Fruit fly (Drosophila melanogaster) whole organism, embryonic: ENCODE measurements around the gene CG3434.
A peak's percentile ranks its signal among the peaks of the same experiment; 100 is the strongest.

Source experiments
- Atf-2 ChIP-seq: fragments of 200-800 bp; sonication (Bioruptor generic); optimal IDR thresholded peaks from 2 replicates; lab custom pipeline; 2016; ENCODE audit warnings: missing biosample characterization, missing genetic modification characterization
- CG10959 ChIP-seq: fragments of 200-800 bp; sonication (Bioruptor generic); IDR thresholded peaks from 2 replicates; pipeline ENCODE4 v1.3.6; 2022; ENCODE audit warnings: missing biosample characterization, missing genetic modification characterization
- CG10979 ChIP-seq: fragments of 200-800 bp; sonication (Bioruptor generic); optimal IDR thresholded peaks from 2 replicates; lab custom pipeline; 2018; ENCODE audit warnings: missing biosample characterization, mild to moderate bottlenecking, missing genetic modification characterization, moderate library complexity
- CG14050 ChIP-seq: fragments of 200-800 bp; sonication (Bioruptor generic); IDR thresholded peaks from 3 replicates; pipeline ENCODE4 v1.3.6; 2022; ENCODE audit warnings: missing biosample characterization, missing genetic modification characterization
- CG14860 ChIP-seq: fragments of 200-800 bp; sonication (Bioruptor generic); IDR thresholded peaks from 3 replicates; pipeline ENCODE4 v1.3.6; 2022; ENCODE audit warnings: missing biosample characterization, missing genetic modification characterization; ENCODE audit not compliant: partially characterized antibody
- CG14965 ChIP-seq: fragments of 200-800 bp; sonication (Bioruptor generic); optimal IDR thresholded peaks from 2 replicates; lab custom pipeline; 2016; ENCODE audit warnings: missing biosample characterization, missing genetic modification characterization, borderline replicate concordance
- CG1602 ChIP-seq: fragments of 200-800 bp; sonication (Bioruptor generic); optimal IDR thresholded peaks from 3 replicates; lab custom pipeline; 2016; ENCODE audit warnings: missing biosample characterization, missing genetic modification characterization
- CG17568 ChIP-seq: fragments of 200-800 bp; sonication (Bioruptor generic); optimal IDR thresholded peaks from 2 replicates; lab custom pipeline; 2018; ENCODE audit warnings: missing biosample characterization, mild to moderate bottlenecking, missing genetic modification characterization, moderate library complexity
- CG1792 ChIP-seq: fragments of 200-800 bp; sonication (Bioruptor generic); optimal IDR thresholded peaks from 2 replicates; lab custom pipeline; 2016; ENCODE audit warnings: missing biosample characterization, missing genetic modification characterization
- CG18599 ChIP-seq: fragments of 200-800 bp; sonication (Bioruptor generic); optimal IDR thresholded peaks from 3 replicates; lab custom pipeline; 2017; ENCODE audit warnings: missing biosample characterization, missing genetic modification characterization, mild to moderate bottlenecking, moderate library complexity, missing genetic modification reagents
- CG34224 ChIP-seq: fragments of 200-800 bp; sonication (Bioruptor generic); IDR thresholded peaks from 3 replicates; pipeline ENCODE4 v1.3.6; 2022; ENCODE audit warnings: missing biosample characterization, missing genetic modification characterization; ENCODE audit not compliant: partially characterized antibody
- CG4854 ChIP-seq: fragments of 200-800 bp; sonication (Bioruptor generic); optimal IDR thresholded peaks from 2 replicates; lab custom pipeline; 2016; ENCODE audit warnings: missing biosample characterization, missing genetic modification characterization, inconsistent platforms
- CG5245 ChIP-seq: fragments of 200-800 bp; sonication (Bioruptor generic); optimal IDR thresholded peaks from 3 replicates; lab custom pipeline; 2016; ENCODE audit warnings: missing biosample characterization, missing genetic modification characterization
- CG5953 ChIP-seq: fragments of 200-800 bp; sonication (Bioruptor generic); IDR thresholded peaks from 2 replicates; pipeline ENCODE4 v1.3.6; 2022; ENCODE audit warnings: missing biosample characterization, missing genetic modification characterization
- CG7357 ChIP-seq: fragments of 200-800 bp; sonication (Bioruptor generic); IDR thresholded peaks from 3 replicates; pipeline ENCODE4 v1.3.6; 2022; ENCODE audit warnings: missing biosample characterization, missing genetic modification characterization
- CG9876 ChIP-seq: fragments of 200-800 bp; sonication (Bioruptor generic); optimal IDR thresholded peaks from 2 replicates; lab custom pipeline; 2016; ENCODE audit warnings: missing biosample characterization, missing genetic modification characterization
- CoRest ChIP-seq: fragments of 200-800 bp; sonication (Bioruptor generic); optimal IDR thresholded peaks from 3 replicates; lab custom pipeline; 2018; ENCODE audit warnings: missing biosample characterization, mild to moderate bottlenecking, missing genetic modification characterization, moderate library complexity
- Deaf1 ChIP-seq: fragments of 200-800 bp; optimal IDR thresholded peaks from 3 replicates; lab custom pipeline; 2019; ENCODE audit warnings: missing biosample characterization, mild to moderate bottlenecking, missing genetic modification characterization, moderate library complexity
- Drgx ChIP-seq: fragments of 200-800 bp; sonication (Bioruptor generic); IDR thresholded peaks from 2 replicates; pipeline ENCODE4 v1.3.6; 2022; ENCODE audit warnings: missing biosample characterization, missing genetic modification characterization
- Elba2 ChIP-seq: fragments of 200-800 bp; sonication (Bioruptor generic); optimal IDR thresholded peaks from 3 replicates; lab custom pipeline; 2016; ENCODE audit warnings: missing biosample characterization, missing genetic modification characterization
- H15 ChIP-seq: fragments of 200-800 bp; sonication (Bioruptor generic); IDR thresholded peaks from 3 replicates; pipeline ENCODE4 v1.3.6; 2022; ENCODE audit warnings: missing biosample characterization, missing genetic modification characterization
- HHEX ChIP-seq: fragments of 200-800 bp; sonication (Bioruptor generic); optimal IDR thresholded peaks from 3 replicates; lab custom pipeline; 2017; ENCODE audit warnings: missing biosample characterization, mild to moderate bottlenecking, missing genetic modification characterization, missing genetic modification reagents
- Lhr ChIP-seq: fragments of 200-800 bp; sonication (Bioruptor generic); optimal IDR thresholded peaks from 3 replicates; lab custom pipeline; 2017; ENCODE audit warnings: mild to moderate bottlenecking, missing biosample characterization, missing genetic modification reagents, missing genetic modification characterization
- MBD-R2 ChIP-seq: fragments of 200-800 bp; sonication (Bioruptor generic); IDR thresholded peaks from 2 replicates; pipeline ENCODE4 v1.3.6; 2022; ENCODE audit warnings: missing biosample characterization, missing genetic modification characterization
- NC2α ChIP-seq: fragments of 200-800 bp; sonication (Bioruptor generic); optimal IDR thresholded peaks from 2 replicates; lab custom pipeline; 2016; ENCODE audit warnings: missing biosample characterization, missing genetic modification characterization
- Poxn ChIP-seq: fragments of 200-800 bp; sonication (Bioruptor generic); IDR thresholded peaks from 2 replicates; pipeline ENCODE4 v1.3.6; 2022; ENCODE audit warnings: missing biosample characterization, missing genetic modification characterization
- Ssrp ChIP-seq: fragments of 200-800 bp; sonication (Bioruptor generic); optimal IDR thresholded peaks from 2 replicates; lab custom pipeline; 2018; ENCODE audit warnings: missing biosample characterization, mild to moderate bottlenecking, missing genetic modification characterization, moderate library complexity
- bbx ChIP-seq: fragments of 200-800 bp; sonication (Bioruptor generic); IDR thresholded peaks from 2 replicates; pipeline ENCODE4 v1.3.6; 2022; ENCODE audit warnings: missing biosample characterization, missing genetic modification characterization; ENCODE audit not compliant: partially characterized antibody
- btn ChIP-seq: fragments of 200-800 bp; sonication (Bioruptor generic); optimal IDR thresholded peaks from 2 replicates; lab custom pipeline; 2016; ENCODE audit warnings: missing biosample characterization, missing genetic modification characterization
- cg ChIP-seq: fragments of 200-800 bp; sonication (Bioruptor generic); optimal IDR thresholded peaks from 3 replicates; lab custom pipeline; 2019; ENCODE audit warnings: missing biosample characterization, mild to moderate bottlenecking, missing genetic modification characterization, moderate library complexity
- eve ChIP-seq, 2 experiments: fragments of >200 bp; optimal IDR thresholded peaks; 2 replicates each; lab custom pipeline; 2017; ENCODE audit warnings: missing biosample characterization in 2 of 2, missing genetic modification characterization in 2 of 2
- fd102C ChIP-seq: fragments of 200-800 bp; sonication (Bioruptor generic); optimal IDR thresholded peaks from 2 replicates; lab custom pipeline; 2018; ENCODE audit warnings: missing biosample characterization, mild to moderate bottlenecking, missing genetic modification characterization, moderate library complexity
- lov ChIP-seq, 2 experiments: fragments of 200-800 bp in 1 of 2; fragments of >200 bp in 1 of 2; sonication (Bioruptor generic) in 1 of 2; IDR thresholded peaks in 1 of 2; optimal IDR thresholded peaks in 1 of 2; 2 replicates in 1 of 2; 3 replicates in 1 of 2; pipeline versions ENCODE4 v1.3.6 to Lab custom; 2017 to 2022; ENCODE audit warnings: missing biosample characterization in 1 of 2, missing genetic modification characterization in 1 of 2
- mam ChIP-seq: fragments of 200-800 bp; sonication (Bioruptor generic); optimal IDR thresholded peaks from 3 replicates; lab custom pipeline; 2016; ENCODE audit warnings: missing biosample characterization, missing genetic modification characterization
- nerfin-2 ChIP-seq: fragments of 200-800 bp; sonication (Bioruptor generic); IDR thresholded peaks from 2 replicates; pipeline ENCODE4 v1.3.6; 2022; ENCODE audit warnings: missing biosample characterization, missing genetic modification characterization; ENCODE audit not compliant: partially characterized antibody
- org-1 ChIP-seq: fragments of 200-800 bp; sonication (Bioruptor generic); optimal IDR thresholded peaks from 2 replicates; lab custom pipeline; 2017; ENCODE audit warnings: missing biosample characterization, missing genetic modification characterization
- pfk ChIP-seq: fragments of 200-800 bp; sonication (Bioruptor generic); optimal IDR thresholded peaks from 2 replicates; lab custom pipeline; 2018; ENCODE audit warnings: missing biosample characterization, mild to moderate bottlenecking, missing genetic modification characterization, moderate library complexity
- psq ChIP-seq: fragments of 200-800 bp; sonication (Bioruptor generic); optimal IDR thresholded peaks from 2 replicates; lab custom pipeline; 2017; ENCODE audit warnings: missing biosample characterization, missing genetic modification characterization
- ro ChIP-seq: fragments of 200-800 bp; sonication (Bioruptor generic); IDR thresholded peaks from 2 replicates; pipeline ENCODE4 v1.3.6; 2022; ENCODE audit warnings: missing biosample characterization, missing genetic modification characterization
- row ChIP-seq: fragments of 200-800 bp; sonication (Bioruptor generic); IDR thresholded peaks from 3 replicates; pipeline ENCODE4 v1.3.6; 2022; ENCODE audit warnings: missing biosample characterization, missing genetic modification characterization
- sisA ChIP-seq: fragments of 200-800 bp; sonication (Bioruptor generic); IDR thresholded peaks from 2 replicates; pipeline ENCODE4 v1.3.6; 2022; ENCODE audit warnings: missing biosample characterization, missing genetic modification characterization
- sob ChIP-seq: fragments of 200-800 bp; sonication (Bioruptor generic); IDR thresholded peaks from 2 replicates; pipeline ENCODE4 v1.3.6; 2022; ENCODE audit warnings: missing biosample characterization, missing genetic modification characterization
- toy ChIP-seq: fragments of 200-800 bp; sonication (Bioruptor generic); IDR thresholded peaks from 2 replicates; pipeline ENCODE4 v1.3.6; 2022; ENCODE audit warnings: missing biosample characterization, missing genetic modification characterization
- trem ChIP-seq: fragments of 200-800 bp; optimal IDR thresholded peaks from 3 replicates; lab custom pipeline; 2019; ENCODE audit warnings: missing biosample characterization, mild to moderate bottlenecking, missing genetic modification characterization, moderate library complexity
- trh ChIP-seq: fragments of 200-800 bp; sonication (Bioruptor generic); optimal IDR thresholded peaks from 2 replicates; lab custom pipeline; 2016; ENCODE audit warnings: missing biosample characterization, missing genetic modification characterization
- twi ChIP-seq: fragments of 200-800 bp; optimal IDR thresholded peaks from 2 replicates; lab custom pipeline; 2019; ENCODE audit warnings: missing biosample characterization, mild to moderate bottlenecking, missing genetic modification characterization, moderate library complexity
- usp ChIP-seq: fragments of >200 bp; optimal IDR thresholded peaks from 2 replicates; lab custom pipeline; 2017; ENCODE audit warnings: missing biosample characterization, missing genetic modification characterization
- vfl ChIP-seq: fragments of 200-800 bp; sonication (Bioruptor generic); optimal IDR thresholded peaks from 2 replicates; lab custom pipeline; 2016; ENCODE audit warnings: missing biosample characterization, missing genetic modification characterization
- z ChIP-seq: fragments of 200-800 bp; sonication (Bioruptor generic); IDR thresholded peaks from 3 replicates; pipeline ENCODE4 v1.3.6; 2022; ENCODE audit warnings: missing biosample characterization, missing genetic modification characterization

Gene CG3434

DNA sequence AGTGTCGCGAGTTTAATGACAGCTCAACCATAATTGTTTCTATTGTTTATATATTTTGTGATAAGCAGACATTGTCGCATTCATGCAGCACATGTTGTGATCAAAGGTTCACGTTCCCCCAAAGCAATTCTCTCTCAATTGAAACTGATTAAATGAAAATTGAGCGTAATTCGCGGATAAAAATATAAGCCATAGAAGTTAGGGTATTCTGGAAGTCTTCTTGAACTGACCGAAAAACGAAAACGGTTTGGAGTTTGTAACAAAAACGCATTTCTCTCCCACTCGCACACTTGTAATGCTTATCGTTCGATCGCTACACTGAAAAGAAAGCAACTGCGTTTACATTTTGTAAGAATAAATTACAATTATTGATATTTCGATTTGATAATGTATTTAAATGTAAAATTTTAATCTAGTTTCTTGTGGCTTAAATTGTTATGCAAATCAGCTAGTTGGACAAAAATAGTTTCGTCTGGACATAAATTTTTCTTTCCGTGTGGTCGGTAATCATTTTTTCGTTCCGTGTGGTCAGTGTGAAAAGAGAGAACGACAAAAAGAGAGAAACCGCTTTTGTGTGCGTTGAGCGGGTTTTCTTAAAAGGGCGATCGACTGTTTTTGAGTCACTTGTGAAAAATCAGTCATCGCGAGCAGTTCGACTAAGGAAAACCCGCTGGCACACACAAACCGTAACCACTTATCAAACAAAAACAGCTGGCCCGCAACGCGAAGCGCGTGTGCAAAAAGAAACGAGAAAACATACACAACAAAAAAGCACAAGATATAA is 37.8 kb downstream of the CG3434 start, which contains the start of gene aay (continued):
- TF ChIP-seq sisA (GFP tag; lab: Robert Waterston, UW), result peak; percentile 98
- peak; percentile 91 for TF ChIP-seq CG9876 (GFP tag; lab: Kevin White, UChicago)
- TF ChIP-seq vfl (GFP tag; lab: Kevin White, UChicago), result peak; percentile 97
- TF ChIP-seq Elba2 (GFP tag; lab: Kevin White, UChicago), result peak; percentile 93
- TF ChIP-seq trem (tag; lab: Kevin White, UChicago), result peak; percentile 97
- TF ChIP-seq fd102C, result peak; percentile 98
- TF ChIP-seq row (GFP tag; lab: Robert Waterston, UW), result peak; percentile 99
- TF ChIP-seq CG5953 (GFP tag; lab: Robert Waterston, UW), result peak; percentile 97
- TF ChIP-seq mam (GFP tag; lab: Kevin White, UChicago), result peak; percentile 97
- peak; percentile 42 for TF ChIP-seq lov (optimal IDR thresholded peaks at IDR 0.05; lab: Kevin White, UChicago)
- peak; percentile 98 for TF ChIP-seq lov (GFP tag; IDR thresholded peaks at IDR 0.05; lab: Robert Waterston, UW)
- TF ChIP-seq toy (GFP tag; lab: Robert Waterston, UW), result peak; percentile 92
- TF ChIP-seq CG14965 (GFP tag; lab: Kevin White, UChicago), result peak; percentile 81
- peak; percentile 88 to 99 for TF ChIP-seq eve (GFP tag; optimal IDR thresholded peaks at IDR 0.05; lab: Kevin White, UChicago)
- 0 out of 2 replicates have a peak, but pooled peaks have one; percentile 40 for TF ChIP-seq bbx (GFP tag; lab: Robert Waterston, UW)
- TF ChIP-seq CG17568 (GFP tag; lab: Kevin White, UChicago), result peak; percentile 99
- no peak for TF ChIP-seq usp
- peak; percentile 96 for TF ChIP-seq twi (tag; lab: Kevin White, UChicago)
- TF ChIP-seq z (GFP tag; lab: Robert Waterston, UW), result peak; percentile 88
- peak; percentile 96 for TF ChIP-seq psq (GFP tag; lab: Kevin White, UChicago)
- TF ChIP-seq org-1 (GFP tag; lab: Kevin White, UChicago), result peak; percentile 99
- TF ChIP-seq CG7357, result peak; percentile 91
- peak; percentile 97 for TF ChIP-seq CG5245 (GFP tag; lab: Kevin White, UChicago)
- TF ChIP-seq CG14050 (GFP tag; lab: Robert Waterston, UW), result peak; percentile 97
- peak; percentile 98 for TF ChIP-seq CG1602 (GFP tag; lab: Kevin White, UChicago)
- peak; percentile 96 for TF ChIP-seq btn
- TF ChIP-seq NC2α (GFP tag; lab: Kevin White, UChicago), result peak; percentile 97
- TF ChIP-seq Ssrp, result peak; percentile 99
- TF ChIP-seq CG14860, result no peak
- TF ChIP-seq Drgx, result peak; percentile 98
- peak; percentile 99 for TF ChIP-seq CG4854 (GFP tag; lab: Kevin White, UChicago)
- peak; percentile 98 for TF ChIP-seq HHEX (GFP tag; lab: Kevin White, UChicago)
- TF ChIP-seq CG1792 (GFP tag; lab: Kevin White, UChicago), result peak; percentile 97
- TF ChIP-seq MBD-R2 (GFP tag; lab: Robert Waterston, UW), result peak; percentile 94
- no peak for TF ChIP-seq nerfin-2 (GFP tag; lab: Robert Waterston, UW)
- TF ChIP-seq pfk (GFP tag; lab: Kevin White, UChicago), result peak; percentile 50
- TF ChIP-seq Poxn (GFP tag; lab: Robert Waterston, UW), result peak; percentile 90
- peak; percentile 90 for TF ChIP-seq Deaf1 (tag; lab: Kevin White, UChicago)
- TF ChIP-seq CoRest (tag; lab: Kevin White, UChicago), result peak; percentile 99
- TF ChIP-seq CG10979 (tag; lab: Kevin White, UChicago), result peak; percentile 99
- TF ChIP-seq CG34224 (GFP tag; lab: Robert Waterston, UW), result peak; percentile 57; the same call in 2 of the 3 replicates
- peak; percentile 96 for TF ChIP-seq ro (GFP tag; lab: Robert Waterston, UW)
- TF ChIP-seq CG10959 (GFP tag; lab: Robert Waterston, UW), result peak; percentile 98
- TF ChIP-seq H15 (GFP tag; lab: Robert Waterston, UW), result peak; percentile 97
- TF ChIP-seq Atf-2 (GFP tag; lab: Kevin White, UChicago), result peak; percentile 96
- TF ChIP-seq sob, result peak; percentile 99
- peak; percentile 99 for TF ChIP-seq CG18599 (GFP tag; lab: Kevin White, UChicago)
- TF ChIP-seq cg (GFP tag; lab: Kevin White, UChicago), result peak; percentile 84
- TF ChIP-seq trh (GFP tag; lab: Kevin White, UChicago), result peak; percentile 97
- TF ChIP-seq Lhr (GFP tag; lab: Kevin White, UChicago), result peak; percentile 96
